Worm (Caenorhabditis elegans) whole organism, L4 larva: ENCODE measurements around the gene ttr-37.
A peak's percentile ranks its signal among the peaks of the same experiment; 100 is the strongest.

Source experiments
- D1046.2 ChIP-seq: fragments of 200-800 bp; sonication (Bioruptor generic); IDR thresholded peaks from 2 replicates; pipeline ENCODE4 v1.3.6; 2022; ENCODE audit warnings: missing genetic modification characterization, missing compliant biosample characterization
- F26F4.8 ChIP-seq: fragments of 200-800 bp; sonication (Bioruptor generic); conservative IDR thresholded peaks from 2 replicates; pipeline ENCODE4 v1.3.6; 2022; ENCODE audit warnings: missing genetic modification characterization, missing compliant biosample characterization
- F37D6.2 ChIP-seq: sonication (generic microtip); optimal IDR thresholded peaks from 2 replicates; lab custom pipeline; 2016; ENCODE audit warnings: mild to moderate bottlenecking, missing genetic modification characterization, missing compliant biosample characterization
- F44E2.7 ChIP-seq: fragments of 200-800 bp; sonication (Bioruptor generic); IDR thresholded peaks from 2 replicates; pipeline ENCODE4 v2.1.2; 2022; ENCODE audit warnings: missing genetic modification characterization, missing compliant biosample characterization
- T20F7.1 ChIP-seq: fragments of 200-800 bp; sonication (Bioruptor generic); optimal IDR thresholded peaks from 2 replicates; lab custom pipeline; 2018; ENCODE audit warnings: mild to moderate bottlenecking, missing genetic modification characterization, missing compliant biosample characterization
- T26A8.4 ChIP-seq: fragments of 200-800 bp; sonication (Bioruptor generic); IDR thresholded peaks from 2 replicates; pipeline ENCODE4 v1.3.6; 2022; ENCODE audit warnings: missing genetic modification characterization, missing compliant biosample characterization
- Y48G9A.11 ChIP-seq: fragments of 200-800 bp; sonication (Bioruptor generic); IDR thresholded peaks from 2 replicates; pipeline ENCODE4 v1.3.6; 2022; ENCODE audit warnings: missing genetic modification reagents, missing genetic modification characterization, missing compliant biosample characterization
- Y5F2A.4 ChIP-seq: fragments of 200-800 bp; sonication (Bioruptor generic); optimal IDR thresholded peaks from 2 replicates; lab custom pipeline; 2018; ENCODE audit warnings: mild to moderate bottlenecking, missing genetic modification characterization, missing compliant biosample characterization
- aha-1 ChIP-seq: fragments of 150-350 bp; peaks from one replicate; lab custom pipeline; 2014; ENCODE audit warnings: missing biosample characterization, missing genetic modification characterization
- ceh-32 ChIP-seq: sonication (generic microtip); optimal IDR thresholded peaks from 2 replicates; lab custom pipeline; 2016; ENCODE audit warnings: mild to moderate bottlenecking, missing genetic modification characterization, missing compliant biosample characterization; ENCODE audit not compliant: poor library complexity
- ceh-62 ChIP-seq: sonication (generic microtip); optimal IDR thresholded peaks from 2 replicates; lab custom pipeline; 2017; ENCODE audit warnings: missing biosample characterization, missing genetic modification characterization
- ceh-82 ChIP-seq: sonication (generic microtip); optimal IDR thresholded peaks from 2 replicates; lab custom pipeline; 2017; ENCODE audit warnings: missing biosample characterization, missing genetic modification characterization
- ces-1 ChIP-seq: fragments of 150-350 bp; sonication (generic microtip); optimal IDR thresholded peaks from 4 replicates; lab custom pipeline; 2014; ENCODE audit warnings: missing biosample characterization, missing genetic modification reagents, missing genetic modification characterization
- cey-2 ChIP-seq: sonication (generic microtip); optimal IDR thresholded peaks from 3 replicates; lab custom pipeline; 2017; ENCODE audit warnings: missing genetic modification characterization, mild to moderate bottlenecking, missing compliant biosample characterization, antibody characterized with exemption, borderline replicate concordance; ENCODE audit not compliant: insufficient read depth
- ctbp-1 ChIP-seq: fragments of 200-800 bp; sonication (Bioruptor generic); IDR thresholded peaks from 2 replicates; pipeline ENCODE4 v1.3.6; 2022; ENCODE audit warnings: missing genetic modification reagents, missing genetic modification characterization, missing compliant biosample characterization
- daf-16 ChIP-seq, 3 experiments: sonication (generic microtip); optimal IDR thresholded peaks; 2 replicates each; lab custom pipeline; 2016 to 2017; ENCODE audit warnings: missing genetic modification characterization in 3 of 3, missing genetic modification reagents in 3 of 3, mild to moderate bottlenecking in 2 of 3, missing compliant biosample characterization in 2 of 3, missing biosample characterization in 1 of 3, moderate library complexity in 1 of 3
- dmd-6 ChIP-seq: fragments of 200-800 bp; sonication (Bioruptor generic); IDR thresholded peaks from 2 replicates; pipeline ENCODE4 v1.3.6; 2022; ENCODE audit warnings: missing genetic modification reagents, missing genetic modification characterization, missing compliant biosample characterization
- dmd-9 ChIP-seq: fragments of 200-800 bp; sonication (Bioruptor generic); IDR thresholded peaks from 2 replicates; pipeline ENCODE4 v1.3.6; 2022; ENCODE audit warnings: missing genetic modification reagents, missing genetic modification characterization, missing compliant biosample characterization
- duxl-1 ChIP-seq: sonication (generic microtip); optimal IDR thresholded peaks from 2 replicates; lab custom pipeline; 2016; ENCODE audit warnings: mild to moderate bottlenecking, missing genetic modification characterization, moderate library complexity, missing compliant biosample characterization; ENCODE audit not compliant: poor library complexity
- dve-1 ChIP-seq: sonication (generic microtip); optimal IDR thresholded peaks from 2 replicates; lab custom pipeline; 2017; ENCODE audit warnings: antibody characterized with exemption, mild to moderate bottlenecking, missing genetic modification characterization, missing compliant biosample characterization; ENCODE audit not compliant: insufficient read depth
- fkh-10 ChIP-seq: fragments of 150-350 bp; optimal IDR thresholded peaks from 2 replicates; lab custom pipeline; 2014; ENCODE audit warnings: missing biosample characterization, missing genetic modification reagents, missing genetic modification characterization
- hlh-30 ChIP-seq: sonication (generic microtip); optimal IDR thresholded peaks from 2 replicates; lab custom pipeline; 2017; ENCODE audit warnings: antibody characterized with exemption, mild to moderate bottlenecking, missing genetic modification characterization, missing compliant biosample characterization; ENCODE audit not compliant: insufficient read depth
- hmg-1.1 ChIP-seq: fragments of 200-800 bp; sonication (Bioruptor generic); IDR thresholded peaks from 2 replicates; pipeline ENCODE4 v1.3.6; 2022; ENCODE audit warnings: missing genetic modification reagents, missing genetic modification characterization, missing compliant biosample characterization
- jun-1 ChIP-seq: fragments of 150-350 bp; optimal IDR thresholded peaks from 2 replicates; lab custom pipeline; 2014; ENCODE audit warnings: missing biosample characterization, missing genetic modification reagents, missing genetic modification characterization
- lin-15B ChIP-seq: fragments of 150-350 bp; sonication (generic microtip); optimal IDR thresholded peaks from 3 replicates; lab custom pipeline; 2014; ENCODE audit warnings: missing biosample characterization, missing genetic modification characterization
- lin-38 ChIP-seq: fragments of 200-800 bp; sonication (Bioruptor generic); IDR thresholded peaks from 2 replicates; pipeline ENCODE4 v1.3.6; 2022; ENCODE audit warnings: missing genetic modification reagents, missing genetic modification characterization, missing compliant biosample characterization
- lir-3 ChIP-seq: sonication (generic microtip); optimal IDR thresholded peaks from 2 replicates; lab custom pipeline; 2016; ENCODE audit warnings: mild to moderate bottlenecking, missing genetic modification characterization, missing compliant biosample characterization
- mxl-2 ChIP-seq: fragments of 200-800 bp; sonication (Bioruptor generic); conservative IDR thresholded peaks from 2 replicates; pipeline ENCODE4 v1.3.6; 2022; ENCODE audit warnings: missing genetic modification reagents, missing genetic modification characterization, missing compliant biosample characterization
- mxl-3 ChIP-seq: fragments of 200-800 bp; sonication (Bioruptor generic); optimal IDR thresholded peaks from 2 replicates; lab custom pipeline; 2018; ENCODE audit warnings: mild to moderate bottlenecking, missing genetic modification characterization, missing compliant biosample characterization
- nhr-10 ChIP-seq: fragments of 150-350 bp; optimal IDR thresholded peaks from 2 replicates; lab custom pipeline; 2014; ENCODE audit warnings: missing biosample characterization, missing genetic modification characterization
- nhr-111 ChIP-seq: fragments of 200-800 bp; sonication (Bioruptor generic); optimal IDR thresholded peaks from 2 replicates; lab custom pipeline; 2018; ENCODE audit warnings: mild to moderate bottlenecking, missing genetic modification characterization, missing compliant biosample characterization
- nhr-237 ChIP-seq: sonication (generic microtip); optimal IDR thresholded peaks from 2 replicates; lab custom pipeline; 2017; ENCODE audit warnings: missing biosample characterization, missing genetic modification characterization
- nhr-28 ChIP-seq: fragments of 150-350 bp; optimal IDR thresholded peaks from 2 replicates; lab custom pipeline; 2014; ENCODE audit warnings: missing biosample characterization, missing genetic modification characterization
- nhr-41 ChIP-seq: fragments of 200-800 bp; sonication (Bioruptor generic); IDR thresholded peaks from 2 replicates; pipeline ENCODE4 v1.3.6; 2022; ENCODE audit warnings: missing genetic modification reagents, missing genetic modification characterization, missing compliant biosample characterization
- nhr-42 ChIP-seq: fragments of 200-800 bp; sonication (Bioruptor generic); IDR thresholded peaks from 2 replicates; pipeline ENCODE4 v1.3.6; 2022; ENCODE audit warnings: missing genetic modification characterization, missing compliant biosample characterization
- nhr-48 ChIP-seq: sonication (generic microtip); optimal IDR thresholded peaks from 2 replicates; lab custom pipeline; 2016; ENCODE audit warnings: mild to moderate bottlenecking, missing genetic modification characterization, missing compliant biosample characterization
- nhr-76 ChIP-seq: fragments of 150-350 bp; optimal IDR thresholded peaks from 2 replicates; lab custom pipeline; 2014; ENCODE audit warnings: missing biosample characterization, missing genetic modification characterization
- nhr-77 ChIP-seq: fragments of 150-350 bp; optimal IDR thresholded peaks from 2 replicates; lab custom pipeline; 2014; ENCODE audit warnings: missing biosample characterization, missing genetic modification characterization
- pha-4 ChIP-seq, 2 experiments: fragments of 150-350 bp in 1 of 2; fragments of 200-800 bp in 1 of 2; sonication (Bioruptor generic) in 1 of 2; IDR thresholded peaks in 1 of 2; optimal IDR thresholded peaks in 1 of 2; 2 replicates each; pipeline versions ENCODE4 v1.3.6 to Lab custom; 2014 to 2022; ENCODE audit warnings: missing genetic modification characterization in 2 of 2, missing genetic modification reagents in 2 of 2, missing biosample characterization in 1 of 2, missing compliant biosample characterization in 1 of 2
- pqm-1 ChIP-seq: sonication (generic microtip); optimal IDR thresholded peaks from 2 replicates; lab custom pipeline; 2017; ENCODE audit warnings: missing biosample characterization, missing genetic modification characterization
- saeg-2 ChIP-seq: fragments of 200-800 bp; sonication (Bioruptor generic); IDR thresholded peaks from 2 replicates; pipeline ENCODE4 v1.3.6; 2022; ENCODE audit warnings: missing genetic modification reagents, missing genetic modification characterization, missing compliant biosample characterization
- skn-1 ChIP-seq: fragments of 150-350 bp; optimal IDR thresholded peaks from 2 replicates; lab custom pipeline; 2014; ENCODE audit warnings: missing biosample characterization, missing genetic modification characterization
- snpc-1.2 ChIP-seq: fragments of 200-800 bp; sonication (Bioruptor generic); IDR thresholded peaks from 2 replicates; pipeline ENCODE4 v1.3.6; 2022; ENCODE audit warnings: missing genetic modification reagents, missing genetic modification characterization, missing compliant biosample characterization
- spr-3 ChIP-seq: fragments of 200-800 bp; sonication (Bioruptor generic); optimal IDR thresholded peaks from 2 replicates; lab custom pipeline; 2018; ENCODE audit warnings: mild to moderate bottlenecking, missing genetic modification characterization, missing compliant biosample characterization
- tag-97 ChIP-seq: fragments of 200-800 bp; sonication (Bioruptor generic); IDR thresholded peaks from 2 replicates; pipeline ENCODE4 v1.3.6; 2022; ENCODE audit warnings: missing genetic modification characterization, missing compliant biosample characterization
- unc-62 ChIP-seq, 3 experiments: fragments of 150-350 bp in 1 of 3; sonication (generic microtip); optimal IDR thresholded peaks in 2 of 3; peaks in 1 of 3; 1 replicate in 1 of 3; 2 replicates in 2 of 3; lab custom pipeline; 2014 to 2017; ENCODE audit warnings: missing biosample characterization in 3 of 3, missing genetic modification characterization in 3 of 3, missing genetic modification reagents in 3 of 3, missing genotype in 1 of 3
- vab-7 ChIP-seq: fragments of 200-800 bp; sonication (Bioruptor generic); IDR thresholded peaks from 2 replicates; pipeline ENCODE4 v1.3.6; 2022; ENCODE audit warnings: missing genetic modification reagents, missing genetic modification characterization, missing compliant biosample characterization
- zag-1 ChIP-seq: fragments of 150-350 bp; optimal IDR thresholded peaks from 2 replicates; lab custom pipeline; 2014; ENCODE audit warnings: missing biosample characterization, missing genetic modification characterization
- ztf-11 ChIP-seq: fragments of 150-350 bp; optimal IDR thresholded peaks from 2 replicates; lab custom pipeline; 2014; ENCODE audit warnings: missing biosample characterization, missing genetic modification characterization

The ttr-37 gene

DNA sequence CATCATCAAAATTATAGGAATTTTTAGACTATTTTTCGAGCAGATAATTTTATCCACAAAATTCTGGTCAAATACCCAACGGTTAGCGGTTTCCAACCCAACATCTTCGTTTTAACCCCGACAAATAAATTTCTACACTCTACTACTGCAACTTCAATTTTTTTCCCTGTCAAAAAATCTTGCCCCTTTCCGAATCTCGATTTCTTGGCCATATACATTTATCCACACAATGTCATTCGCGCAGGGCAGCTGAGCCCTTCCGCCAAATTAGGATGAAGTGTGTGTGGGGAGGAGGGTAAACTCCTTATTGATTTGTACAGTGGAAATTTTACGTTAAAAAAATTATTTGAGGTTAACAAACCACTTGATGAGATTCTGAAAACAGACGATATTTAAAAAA, 7.8 kb upstream of the ttr-37 start (continued):
- peak; percentile 95 for TF ChIP-seq ces-1 (GFP tag; lab: Kevin White, UChicago)
- TF ChIP-seq pha-4 (GFP tag; IDR thresholded peaks at IDR 0.05; lab: Robert Waterston, UW) = peak; percentile 84
- TF ChIP-seq pha-4 (tag; optimal IDR thresholded peaks at IDR 0.05; lab: Kevin White, UChicago) = peak; percentile 95
- TF ChIP-seq mxl-2 (GFP tag; lab: Robert Waterston, UW) = peak; percentile 63; the same call in 1 of the 2 replicates
- no peak for TF ChIP-seq snpc-1.2 (GFP tag; lab: Robert Waterston, UW)
- TF ChIP-seq ctbp-1 (GFP tag; lab: Robert Waterston, UW) = peak; percentile 93
- peak; percentile 87 for TF ChIP-seq saeg-2 (GFP tag; lab: Robert Waterston, UW)
- TF ChIP-seq lir-3 (tag; lab: Kevin White, UChicago) = peak; percentile 78
- TF ChIP-seq mxl-3 (GFP tag; lab: Kevin White, UChicago) = peak; percentile 89
- TF ChIP-seq nhr-76 (tag; lab: Kevin White, UChicago) = peak; percentile 77
- TF ChIP-seq nhr-48 (tag; lab: Kevin White, UChicago) = peak; percentile 94
- TF ChIP-seq cey-2 (tag; lab: Kevin White, UChicago) = no peak
- TF ChIP-seq nhr-111 (GFP tag; lab: Kevin White, UChicago) = no peak
- TF ChIP-seq daf-16 (GFP tag; optimal IDR thresholded peaks at IDR 0.05; lab: Kevin White, UChicago) = peak; percentile 95 to 97
- TF ChIP-seq daf-16 (tag; optimal IDR thresholded peaks at IDR 0.05; lab: Kevin White, UChicago) = peak; percentile 94
- TF ChIP-seq tag-97 (GFP tag; lab: Robert Waterston, UW) = no peak
- TF ChIP-seq T26A8.4 (GFP tag; lab: Robert Waterston, UW) = peak; percentile 99
- TF ChIP-seq ztf-11 (tag; lab: Kevin White, UChicago) = peak; percentile 89
- TF ChIP-seq lin-15B (tag; lab: Kevin White, UChicago) = peak; percentile 3
- no peak for TF ChIP-seq F26F4.8 (GFP tag; lab: Robert Waterston, UW)
- peak; percentile 100 for TF ChIP-seq hmg-1.1 (GFP tag; lab: Robert Waterston, UW)
- peak; percentile 67 for TF ChIP-seq skn-1 (tag; lab: Kevin White, UChicago)
- peak; percentile 90 for TF ChIP-seq nhr-28 (tag; lab: Kevin White, UChicago)
- peak; percentile 78 for TF ChIP-seq vab-7
- peak; percentile 87 for TF ChIP-seq Y5F2A.4 (GFP tag; lab: Kevin White, UChicago)
- peak; percentile 98 for TF ChIP-seq jun-1 (tag; lab: Kevin White, UChicago)
- TF ChIP-seq F44E2.7 = no peak
- TF ChIP-seq aha-1 = peak; percentile 100
- peak; percentile 99 for TF ChIP-seq dve-1
- peak; percentile 96 for TF ChIP-seq nhr-10 (tag; lab: Kevin White, UChicago)
- peak; percentile 82 for TF ChIP-seq lin-38
- TF ChIP-seq nhr-77 (tag; lab: Kevin White, UChicago) = peak; percentile 99
- peak; percentile 88 for TF ChIP-seq nhr-237 (tag; lab: Kevin White, UChicago)
- TF ChIP-seq dmd-9 = peak; percentile 68; the same call in 1 of the 2 replicates
- TF ChIP-seq nhr-42 (GFP tag; lab: Robert Waterston, UW) = peak; percentile 98
- TF ChIP-seq F37D6.2 (tag; lab: Kevin White, UChicago) = peak; percentile 98
- TF ChIP-seq D1046.2 (GFP tag; lab: Robert Waterston, UW) = peak; percentile 81
- peak; percentile 69; the same call in 1 of the 2 replicates for TF ChIP-seq Y48G9A.11 (GFP tag; lab: Robert Waterston, UW)
- peak; percentile 85 for TF ChIP-seq zag-1 (tag; lab: Kevin White, UChicago)
- peak; percentile 87 for TF ChIP-seq ceh-32 (tag; lab: Kevin White, UChicago)
- TF ChIP-seq hlh-30 (tag; lab: Kevin White, UChicago) = peak; percentile 86
- peak; percentile 34 for TF ChIP-seq pqm-1 (tag; lab: Kevin White, UChicago)
- TF ChIP-seq T20F7.1 (GFP tag; lab: Kevin White, UChicago) = peak; percentile 90
- TF ChIP-seq dmd-6 = peak; percentile 92
- TF ChIP-seq unc-62 (GFP tag; optimal IDR thresholded peaks at IDR 0.05 in 1 of 2; lab: Kevin White, UChicago) = peak; percentile 42 to 76
- no peak for TF ChIP-seq unc-62 (tag; optimal IDR thresholded peaks at IDR 0.05; lab: Kevin White, UChicago)
- peak; percentile 44 for TF ChIP-seq ceh-82 (tag; lab: Kevin White, UChicago)
- 0 out of 2 replicates have a peak, but pooled peaks have one; percentile 45 for TF ChIP-seq nhr-41 (GFP tag; lab: Robert Waterston, UW)
- no peak for TF ChIP-seq ceh-62
- peak; percentile 90 for TF ChIP-seq spr-3 (GFP tag; lab: Kevin White, UChicago)
- TF ChIP-seq fkh-10 (GFP tag; lab: Kevin White, UChicago) = peak; percentile 98
- peak; percentile 99 for TF ChIP-seq duxl-1
